Worm (Caenorhabditis elegans) whole organism, L3 larva: ENCODE data around the gene tag-10.

Experiments
- R02D3.7 ChIP-seq: fragments of 150-350 bp; optimal IDR thresholded peaks from 2 replicates; lab custom pipeline; 2014; ENCODE audit warnings: missing biosample characterization, missing genetic modification characterization
- ZK546.5 ChIP-seq: sonication (generic microtip); optimal IDR thresholded peaks from 2 replicates; lab custom pipeline; 2017; ENCODE audit warnings: missing biosample characterization, missing genetic modification characterization
- aly-2 ChIP-seq: fragments of 150-350 bp; optimal IDR thresholded peaks from 2 replicates; lab custom pipeline; 2014; ENCODE audit warnings: missing biosample characterization, missing genetic modification characterization
- ama-1 ChIP-seq: fragments of 150-350 bp; optimal IDR thresholded peaks from 2 replicates; lab custom pipeline; 2018
- ceh-16 ChIP-seq: sonication (generic microtip); optimal IDR thresholded peaks from 2 replicates; lab custom pipeline; 2017; ENCODE audit warnings: missing biosample characterization, missing genetic modification characterization
- ceh-28 ChIP-seq: fragments of 150-350 bp; optimal IDR thresholded peaks from 2 replicates; lab custom pipeline; 2014; ENCODE audit warnings: missing biosample characterization, missing genetic modification reagents, missing genetic modification characterization
- ceh-82 ChIP-seq: fragments of 150-350 bp; optimal IDR thresholded peaks from 2 replicates; lab custom pipeline; 2014; ENCODE audit warnings: missing biosample characterization, missing genetic modification characterization
- ceh-9 ChIP-seq: sonication (generic microtip); optimal IDR thresholded peaks from 2 replicates; lab custom pipeline; 2018; ENCODE audit warnings: missing biosample characterization, missing genetic modification characterization
- daf-12 ChIP-seq: fragments of 150-350 bp; optimal IDR thresholded peaks from 2 replicates; lab custom pipeline; 2014; ENCODE audit warnings: missing biosample characterization, missing genetic modification reagents, missing genetic modification characterization
- egl-27 ChIP-seq: sonication (generic microtip); optimal IDR thresholded peaks from 4 replicates; lab custom pipeline; 2017; ENCODE audit warnings: missing biosample characterization, missing genetic modification reagents, missing genetic modification characterization
- elt-1 ChIP-seq: fragments of 150-350 bp; optimal IDR thresholded peaks from 2 replicates; lab custom pipeline; 2014; ENCODE audit warnings: missing biosample characterization, missing genetic modification characterization
- elt-2 ChIP-seq: sonication (generic microtip); optimal IDR thresholded peaks from 2 replicates; lab custom pipeline; 2016; ENCODE audit warnings: missing genetic modification reagents, mild to moderate bottlenecking, missing genetic modification characterization, missing compliant biosample characterization
- elt-3 ChIP-seq, 3 experiments: fragments of 150-350 bp in 1 of 3; sonication (generic microtip) in 2 of 3; optimal IDR thresholded peaks; 2 replicates in 2 of 3; 4 replicates in 1 of 3; lab custom pipeline; 2014 to 2017; ENCODE audit warnings: missing biosample characterization in 3 of 3, missing genetic modification characterization in 3 of 3
- eor-1 ChIP-seq, 2 experiments: fragments of 150-350 bp; optimal IDR thresholded peaks; 2 replicates each; lab custom pipeline; 2014 to 2018; ENCODE audit warnings: missing biosample characterization in 2 of 2, missing genetic modification characterization in 2 of 2
- fkh-10 ChIP-seq: sonication (generic microtip); optimal IDR thresholded peaks from 2 replicates; lab custom pipeline; 2017; ENCODE audit warnings: missing biosample characterization, missing genetic modification reagents, missing genetic modification characterization
- fkh-2 ChIP-seq: fragments of 150-350 bp; optimal IDR thresholded peaks from 2 replicates; lab custom pipeline; 2014; ENCODE audit warnings: missing biosample characterization, missing genetic modification reagents, missing genetic modification characterization
- fos-1 ChIP-seq: fragments of 150-350 bp; optimal IDR thresholded peaks from 2 replicates; lab custom pipeline; 2014; ENCODE audit warnings: missing biosample characterization, missing genetic modification characterization
- hmg-11 ChIP-seq: sonication (generic microtip); optimal IDR thresholded peaks from 2 replicates; lab custom pipeline; 2016; ENCODE audit warnings: missing genetic modification characterization, missing compliant biosample characterization
- jun-1 ChIP-seq: fragments of 150-350 bp; optimal IDR thresholded peaks from 2 replicates; lab custom pipeline; 2014; ENCODE audit warnings: missing biosample characterization, missing genetic modification reagents, missing genetic modification characterization
- lin-15B ChIP-seq: fragments of 150-350 bp; optimal IDR thresholded peaks from 2 replicates; lab custom pipeline; 2014; ENCODE audit warnings: missing biosample characterization, missing genetic modification characterization
- lin-39 ChIP-seq: fragments of 150-350 bp; optimal IDR thresholded peaks from 2 replicates; lab custom pipeline; 2018; ENCODE audit warnings: missing biosample characterization, missing genetic modification reagents, missing genetic modification characterization
- mdl-1 ChIP-seq: fragments of 150-350 bp; optimal IDR thresholded peaks from 2 replicates; lab custom pipeline; 2014; ENCODE audit warnings: missing biosample characterization, missing genetic modification characterization
- mml-1 ChIP-seq: fragments of 150-350 bp; sonication (generic microtip); optimal IDR thresholded peaks from 3 replicates; lab custom pipeline; 2014; ENCODE audit warnings: missing biosample characterization, missing genetic modification characterization
- nfya-1 ChIP-seq: sonication (generic microtip); optimal IDR thresholded peaks from 2 replicates; lab custom pipeline; 2017; ENCODE audit warnings: missing genetic modification characterization, mild to moderate bottlenecking, missing compliant biosample characterization, antibody characterized with exemption, moderate library complexity; ENCODE audit not compliant: insufficient read depth
- nhr-11 ChIP-seq: fragments of 150-350 bp; optimal IDR thresholded peaks from 2 replicates; lab custom pipeline; 2014; ENCODE audit warnings: missing biosample characterization, missing genetic modification characterization
- nhr-12 ChIP-seq: fragments of 150-350 bp; optimal IDR thresholded peaks from 2 replicates; lab custom pipeline; 2014; ENCODE audit warnings: missing biosample characterization, missing genetic modification characterization
- nhr-23 ChIP-seq: fragments of 150-350 bp; optimal IDR thresholded peaks from 2 replicates; lab custom pipeline; 2014; ENCODE audit warnings: missing biosample characterization, missing genetic modification reagents, missing genetic modification characterization
- nhr-25 ChIP-seq: sonication (generic microtip); optimal IDR thresholded peaks from 2 replicates; lab custom pipeline; 2017; ENCODE audit warnings: missing biosample characterization, missing genetic modification characterization
- nhr-28 ChIP-seq: fragments of 150-350 bp; optimal IDR thresholded peaks from 2 replicates; lab custom pipeline; 2014; ENCODE audit warnings: missing biosample characterization, missing genetic modification characterization
- nhr-43 ChIP-seq: sonication (generic microtip); optimal IDR thresholded peaks from 2 replicates; lab custom pipeline; 2016; ENCODE audit warnings: mild to moderate bottlenecking, missing genetic modification characterization, missing compliant biosample characterization; ENCODE audit not compliant: poor library complexity, severe bottlenecking
- nhr-67 ChIP-seq: fragments of 150-350 bp; optimal IDR thresholded peaks from 2 replicates; lab custom pipeline; 2014; ENCODE audit warnings: missing biosample characterization, missing genetic modification characterization
- nhr-76 ChIP-seq: fragments of 150-350 bp; sonication (generic microtip); optimal IDR thresholded peaks from 5 replicates; lab custom pipeline; 2014; ENCODE audit warnings: missing biosample characterization, missing genetic modification characterization
- nhr-77 ChIP-seq: fragments of 150-350 bp; optimal IDR thresholded peaks from 2 replicates; lab custom pipeline; 2014; ENCODE audit warnings: missing biosample characterization, missing genetic modification characterization
- pha-4 ChIP-seq: fragments of 150-350 bp; optimal IDR thresholded peaks from 2 replicates; lab custom pipeline; 2014; ENCODE audit warnings: missing biosample characterization, missing genetic modification reagents, missing genetic modification characterization
- pqm-1 ChIP-seq: fragments of 150-350 bp; optimal IDR thresholded peaks from 2 replicates; lab custom pipeline; 2017; ENCODE audit warnings: missing biosample characterization, missing genetic modification characterization, inconsistent platforms
- sea-2 ChIP-seq: fragments of 150-350 bp; sonication (generic microtip); optimal IDR thresholded peaks from 4 replicates; lab custom pipeline; 2014; ENCODE audit warnings: missing biosample characterization, missing genetic modification reagents, missing genetic modification characterization
- skn-1 ChIP-seq: fragments of 150-350 bp; optimal IDR thresholded peaks from 2 replicates; lab custom pipeline; 2014; ENCODE audit warnings: missing biosample characterization, missing genetic modification characterization
- snpc-4 ChIP-seq: fragments of 150-350 bp; optimal IDR thresholded peaks from 2 replicates; lab custom pipeline; 2014; ENCODE audit warnings: missing biosample characterization, missing genetic modification characterization
- tbx-2 ChIP-seq: sonication (generic microtip); optimal IDR thresholded peaks from 2 replicates; lab custom pipeline; 2016; ENCODE audit warnings: mild to moderate bottlenecking, missing genetic modification characterization, missing compliant biosample characterization
- unc-39 ChIP-seq: sonication (generic microtip); optimal IDR thresholded peaks from 4 replicates; lab custom pipeline; 2017; ENCODE audit warnings: missing biosample characterization, missing genetic modification characterization
- unc-62 ChIP-seq: fragments of 150-350 bp; sonication (generic microtip); optimal IDR thresholded peaks from 4 replicates; lab custom pipeline; 2014; ENCODE audit warnings: missing biosample characterization, missing genetic modification reagents, missing genetic modification characterization
- zag-1 ChIP-seq: fragments of 150-350 bp; optimal IDR thresholded peaks from 2 replicates; lab custom pipeline; 2014; ENCODE audit warnings: missing biosample characterization, missing genetic modification characterization
- ztf-11 ChIP-seq: fragments of 150-350 bp; optimal IDR thresholded peaks from 2 replicates; lab custom pipeline; 2014; ENCODE audit warnings: missing biosample characterization, missing genetic modification characterization
- ztf-4 ChIP-seq: fragments of 150-350 bp; optimal IDR thresholded peaks from 2 replicates; lab custom pipeline; 2014; ENCODE audit warnings: missing biosample characterization, missing genetic modification characterization

tag-10 gene

ce11 chrII:13595279-13595678 is 37.1 kb upstream of the tag-10 start:
- TF ChIP-seq ztf-4 (no peak), ztf-11 (tag; lab: Kevin White, UChicago) (no peak), ceh-16 (no peak), nhr-77 (tag; lab: Kevin White, UChicago) (no peak), ceh-9 (no peak), snpc-4 (tag; lab: Kevin White, UChicago) (no peak)

DNA sequence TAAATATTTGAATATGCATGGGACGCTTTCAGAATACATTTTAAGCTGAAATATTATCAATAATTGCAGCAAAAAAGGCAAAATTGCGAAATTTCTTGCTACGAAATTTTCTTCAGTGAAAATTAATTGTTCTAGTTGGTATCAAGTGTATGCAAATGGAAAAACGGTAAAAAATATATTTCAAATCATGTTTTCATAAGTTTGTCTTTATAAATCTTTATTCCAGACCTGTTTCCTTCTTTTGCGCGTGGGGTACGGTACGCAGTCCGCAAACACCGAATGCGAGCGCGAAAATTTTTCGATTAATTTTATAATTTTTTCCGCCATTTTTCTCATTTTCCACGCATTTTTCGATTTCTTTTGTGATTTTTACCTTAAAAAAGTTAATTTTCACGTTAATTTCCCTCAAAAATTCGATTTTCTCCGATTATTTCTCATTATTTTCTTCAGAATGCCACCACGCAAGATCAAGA is 35.8 kb upstream of the tag-10 start, which contains the start of the genes fbxc-23 and csc-1:
TSS of gene fbxc-23 (minus strand) at position 51 of the 473 bp plus-strand sequence.
TSS of gene csc-1 (plus strand) at position 451 of the 473 bp plus-strand sequence.
- TF ChIP-seq ama-1 (lab: Kevin White, UChicago) (no peak), mml-1 (tag; lab: Kevin White, UChicago) (no peak), pha-4 (tag; lab: Kevin White, UChicago) (peak; percentile 64), nhr-28 (tag; lab: Kevin White, UChicago) (no peak), daf-12 (tag; lab: Kevin White, UChicago) (no peak), ztf-11 (tag; lab: Kevin White, UChicago) (no peak), egl-27 (no peak), elt-2 (tag; lab: Kevin White, UChicago) (peak; percentile 11), nfya-1 (tag; lab: Kevin White, UChicago) (peak; percentile 83), nhr-23 (tag; lab: Kevin White, UChicago) (peak; percentile 69), lin-39 (tag; lab: Kevin White, UChicago) (peak; percentile 32), unc-62 (GFP tag; lab: Kevin White, UChicago) (no peak), ceh-16 (no peak), elt-1 (tag; lab: Kevin White, UChicago) (no peak), nhr-25 (tag; lab: Kevin White, UChicago) (peak; percentile 22), lin-15B (tag; lab: Kevin White, UChicago) (peak; percentile 61), mdl-1 (tag; lab: Kevin White, UChicago) (no peak), aly-2 (tag; lab: Kevin White, UChicago) (no peak), nhr-43 (tag; lab: Kevin White, UChicago) (no peak), elt-3 (tag; optimal IDR thresholded peaks at IDR 0.05; lab: Kevin White, UChicago) (no peak), snpc-4 (tag; lab: Kevin White, UChicago) (peak; percentile 58), nhr-12 (tag; lab: Kevin White, UChicago) (no peak), nhr-77 (tag; lab: Kevin White, UChicago) (no peak)

ce11 chrII:13600904-13601303 is 31.5 kb upstream of the tag-10 start, which contains the start of gene csp-1:
TSS of gene csp-1 (plus strand) at chrII:13601204.
- TF ChIP-seq sea-2, result no peak
- no peak for TF ChIP-seq fkh-10 (GFP tag; lab: Kevin White, UChicago)
- no peak for TF ChIP-seq nhr-76 (tag; lab: Kevin White, UChicago)
- no peak for TF ChIP-seq pqm-1 (tag; lab: Kevin White, UChicago)
- TF ChIP-seq elt-2 (tag; lab: Kevin White, UChicago), result no peak
- TF ChIP-seq pha-4 (tag; lab: Kevin White, UChicago), result no peak
- TF ChIP-seq nhr-23 (tag; lab: Kevin White, UChicago), result no peak
- TF ChIP-seq nhr-11 (tag; lab: Kevin White, UChicago), result no peak
- no peak for TF ChIP-seq fos-1 (tag; lab: Kevin White, UChicago)
- TF ChIP-seq aly-2 (tag; lab: Kevin White, UChicago), result no peak
- TF ChIP-seq ztf-11 (tag; lab: Kevin White, UChicago), result no peak
- TF ChIP-seq mdl-1 (tag; lab: Kevin White, UChicago), result no peak
- TF ChIP-seq egl-27, result no peak
- TF ChIP-seq zag-1, result no peak
- TF ChIP-seq nhr-77 (tag; lab: Kevin White, UChicago), result no peak
- no peak for TF ChIP-seq nhr-67
- TF ChIP-seq ceh-28 (tag; lab: Kevin White, UChicago), result no peak
- TF ChIP-seq nfya-1 (tag; lab: Kevin White, UChicago), result no peak
- TF ChIP-seq, all 47 proteins: peak for 0

DNA sequence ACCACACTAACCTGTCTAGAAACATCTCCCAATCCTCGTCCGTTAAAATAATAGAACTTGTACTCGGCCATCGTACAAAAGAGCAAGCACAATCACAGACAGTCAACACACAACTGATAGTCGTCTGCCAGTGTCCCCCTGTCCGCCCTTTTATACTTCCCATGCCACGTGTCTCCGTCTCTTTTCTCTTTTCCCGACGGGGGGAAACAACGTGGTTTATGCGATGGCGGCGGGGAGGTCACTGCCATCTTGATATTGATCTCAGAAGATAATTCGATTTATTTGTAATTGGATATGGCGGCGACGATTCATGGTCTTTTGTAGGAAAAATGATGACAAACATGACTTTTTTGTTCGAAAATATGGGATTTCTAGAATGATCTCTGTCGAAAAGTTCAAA is 22.7 kb upstream of the tag-10 start, which contains the start of gene gst-20:
TSS of gene gst-20 (minus strand) at position 170 of the 400 bp plus-strand sequence.
- TF ChIP-seq fkh-2 (tag; lab: Kevin White, UChicago), result no peak
- TF ChIP-seq lin-39 (tag; lab: Kevin White, UChicago), result no peak
- TF ChIP-seq mml-1 (tag; lab: Kevin White, UChicago), result no peak
- no peak for TF ChIP-seq daf-12 (tag; lab: Kevin White, UChicago)
- no peak for TF ChIP-seq snpc-4 (tag; lab: Kevin White, UChicago)
- TF ChIP-seq pha-4 (tag; lab: Kevin White, UChicago), result peak; percentile 75
- no peak for TF ChIP-seq R02D3.7 (tag; lab: Kevin White, UChicago)
- TF ChIP-seq nhr-12 (tag; lab: Kevin White, UChicago), result no peak
- TF ChIP-seq jun-1 (tag; lab: Kevin White, UChicago), result peak; percentile 14
- no peak for TF ChIP-seq ceh-9
- peak; percentile 49 for TF ChIP-seq pqm-1 (tag; lab: Kevin White, UChicago)
- no peak for TF ChIP-seq nhr-67
- peak; percentile 64 for TF ChIP-seq elt-2 (tag; lab: Kevin White, UChicago)
- no peak for TF ChIP-seq unc-62 (GFP tag; lab: Kevin White, UChicago)
- no peak for TF ChIP-seq aly-2 (tag; lab: Kevin White, UChicago)
- TF ChIP-seq hmg-11 (tag; lab: Kevin White, UChicago), result no peak
- no peak for TF ChIP-seq tbx-2
- no peak for TF ChIP-seq sea-2
- no peak for TF ChIP-seq ceh-82 (tag; lab: Kevin White, UChicago)
- TF ChIP-seq nhr-77 (tag; lab: Kevin White, UChicago), result no peak
- TF ChIP-seq ZK546.5 (tag; lab: Kevin White, UChicago), result no peak
- peak; percentile 64 for TF ChIP-seq nhr-25 (tag; lab: Kevin White, UChicago)
- TF ChIP-seq unc-39, result no peak
- TF ChIP-seq eor-1 (tag; optimal IDR thresholded peaks at IDR 0.05; lab: Kevin White, UChicago), result no peak
- TF ChIP-seq skn-1, result no peak
- TF ChIP-seq elt-3 (tag; optimal IDR thresholded peaks at IDR 0.05; lab: Kevin White, UChicago), result no peak
